Worm (Caenorhabditis elegans): Measurements from ENCODE around the gene Y39G8B.1.

Gene Y39G8B.1

DNA sequence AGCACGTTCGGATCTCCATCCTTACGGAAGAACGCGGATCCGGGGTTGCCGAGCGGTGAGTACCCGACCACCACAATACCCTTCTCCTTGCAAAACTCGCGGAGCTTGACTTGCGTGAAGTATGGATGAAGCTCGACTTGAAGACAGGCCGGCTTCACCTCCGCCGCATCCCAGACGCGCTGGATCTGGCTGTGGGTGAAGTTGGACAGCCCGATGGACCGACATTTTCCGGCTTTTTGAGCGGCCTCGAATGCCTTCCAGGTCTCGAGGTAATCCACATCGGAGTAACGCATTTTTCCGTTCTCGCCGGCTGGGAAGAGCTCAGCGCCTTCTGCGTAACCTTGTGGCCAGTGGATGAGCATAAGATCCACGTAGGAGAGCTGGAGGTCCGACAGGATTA is 1.4 kb downstream of the Y39G8B.1 start:
- TF ChIP-seq him-1 (tag; optimal IDR thresholded peaks at IDR 0.05) (no peak), W03F9.2 (tag; optimal IDR thresholded peaks at IDR 0.05) (no peak), dao-5 (tag; optimal IDR thresholded peaks at IDR 0.05) (no peak)

DNA sequence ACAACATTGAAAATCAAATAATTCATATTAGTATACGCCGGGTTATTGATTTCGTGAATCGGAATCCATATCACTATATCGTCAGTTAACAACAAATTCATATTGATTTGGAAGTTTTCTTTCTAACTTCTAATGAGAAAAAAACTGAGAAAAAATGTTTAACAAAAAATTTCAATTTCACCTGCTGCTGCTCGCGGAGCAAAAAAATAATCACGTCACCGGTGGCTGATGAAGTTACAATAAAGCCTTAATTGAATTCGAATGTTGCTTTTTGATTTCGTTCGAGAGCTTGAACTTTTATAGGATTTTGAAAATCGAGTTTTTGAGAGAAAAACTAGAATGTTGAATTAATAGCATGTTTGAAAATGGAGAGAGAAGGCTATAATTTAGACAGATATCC is 4.6 kb downstream of the Y39G8B.1 start, which contains the start of gene sre-43:
sre-43 (minus strand) TSS at position 101 of the 400 bp plus-strand sequence.
- TF ChIP-seq him-1 (tag; optimal IDR thresholded peaks at IDR 0.05): no peak
- TF ChIP-seq dao-5 (tag; optimal IDR thresholded peaks at IDR 0.05): no peak
- no peak for TF ChIP-seq W03F9.2 (tag; optimal IDR thresholded peaks at IDR 0.05)

DNA sequence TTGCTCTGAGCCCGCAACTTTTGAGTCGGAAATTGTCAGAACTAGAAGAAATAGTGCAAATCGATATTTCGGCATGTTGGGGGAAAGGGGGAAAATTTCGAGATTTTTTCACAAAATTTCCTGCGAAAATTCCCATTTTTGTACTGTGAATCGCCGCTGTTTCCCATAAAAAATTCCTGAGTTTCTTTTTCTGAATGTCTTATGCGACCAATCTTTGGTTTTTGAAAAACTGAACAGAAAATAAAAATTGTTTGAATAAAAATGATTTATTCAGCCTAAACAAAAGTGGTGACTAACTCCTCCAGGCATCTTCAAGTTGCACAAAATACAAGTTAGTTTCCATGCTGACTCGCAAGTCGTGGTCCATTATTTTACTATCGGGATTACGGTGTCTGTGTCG is 7.4 kb downstream of the Y39G8B.1 start, which contains the start of gene W07G1.7:
W07G1.7 (minus strand) TSS at position 101 of the 400 bp plus-strand sequence.
- no peak for TF ChIP-seq him-1 (tag; optimal IDR thresholded peaks at IDR 0.05)
- no peak for TF ChIP-seq dao-5 (tag; optimal IDR thresholded peaks at IDR 0.05)
- TF ChIP-seq W03F9.2 (tag; optimal IDR thresholded peaks at IDR 0.05): no peak

DNA sequence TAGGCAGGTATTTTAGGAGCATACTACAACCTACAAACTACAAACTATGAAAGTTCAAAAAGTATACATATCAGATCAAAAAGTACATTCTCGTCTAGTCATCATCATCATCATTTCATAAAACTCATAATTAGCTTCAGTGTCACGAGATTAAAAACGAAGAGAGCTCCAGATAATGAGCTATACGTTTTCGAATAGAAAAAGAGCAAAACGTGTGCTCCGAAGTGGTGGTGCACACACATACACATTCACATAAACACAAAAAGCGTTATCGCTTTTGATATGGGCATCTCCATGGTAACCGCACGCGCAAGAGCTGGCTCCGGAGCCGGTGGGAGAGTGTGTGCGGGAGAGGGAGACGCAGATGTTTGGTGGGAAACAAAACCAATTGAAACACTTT is 9.3 kb downstream of the Y39G8B.1 start:
- TF ChIP-seq W03F9.2 (tag; optimal IDR thresholded peaks at IDR 0.05) (no peak), him-1 (tag; optimal IDR thresholded peaks at IDR 0.05) (no peak), dao-5 (tag; optimal IDR thresholded peaks at IDR 0.05) (no peak)

DNA sequence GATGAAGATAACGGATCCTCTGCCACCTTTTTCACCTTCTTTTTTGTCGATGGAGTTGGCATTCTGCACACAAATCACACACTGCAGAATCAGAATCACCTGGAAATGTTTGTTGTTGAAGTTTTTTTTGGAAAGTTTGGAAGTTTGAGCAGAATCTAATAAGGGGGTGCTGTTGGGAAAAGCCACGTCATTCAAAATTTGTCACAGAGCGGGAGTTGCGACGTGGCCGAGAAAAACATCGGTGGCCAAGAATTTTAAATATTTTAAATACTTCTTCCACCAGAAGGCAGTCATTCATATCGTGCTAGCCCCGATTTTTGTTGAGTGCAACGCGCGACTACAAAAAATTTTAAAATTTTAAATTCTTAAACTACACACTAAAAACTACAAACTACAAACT is 11.3 kb downstream of the Y39G8B.1 start, which contains the start of gene rpi-1:
rpi-1 (minus strand) TSS at position 101 of the 400 bp plus-strand sequence.
- TF ChIP-seq dao-5 (tag; optimal IDR thresholded peaks at IDR 0.05): no peak
- no peak for TF ChIP-seq W03F9.2 (tag; optimal IDR thresholded peaks at IDR 0.05)
- TF ChIP-seq him-1 (tag; optimal IDR thresholded peaks at IDR 0.05): no peak

DNA sequence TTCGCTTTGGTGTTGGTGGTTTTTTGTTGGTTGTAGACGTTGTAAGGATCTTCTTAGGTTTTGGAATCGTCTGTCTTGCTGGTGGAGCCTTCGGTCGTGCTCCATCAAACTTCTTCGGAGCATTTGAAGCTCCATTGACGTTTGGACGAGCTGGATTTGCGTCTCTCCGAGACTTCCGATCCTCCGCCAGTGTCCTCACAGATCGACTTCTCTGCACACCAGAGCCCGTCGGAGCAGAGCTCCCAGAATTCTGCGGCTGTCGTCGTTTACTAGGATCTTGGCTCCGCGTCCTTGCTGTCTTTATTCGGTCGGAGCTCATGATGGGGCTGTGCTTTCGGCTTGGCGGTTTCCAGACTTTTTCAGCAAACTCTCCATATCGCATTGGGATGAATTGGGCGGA is 12.0 kb downstream of the Y39G8B.1 start:
- TF ChIP-seq dao-5 (tag; optimal IDR thresholded peaks at IDR 0.05) (no peak), W03F9.2 (tag; optimal IDR thresholded peaks at IDR 0.05) (no peak), him-1 (tag; optimal IDR thresholded peaks at IDR 0.05) (no peak)

DNA sequence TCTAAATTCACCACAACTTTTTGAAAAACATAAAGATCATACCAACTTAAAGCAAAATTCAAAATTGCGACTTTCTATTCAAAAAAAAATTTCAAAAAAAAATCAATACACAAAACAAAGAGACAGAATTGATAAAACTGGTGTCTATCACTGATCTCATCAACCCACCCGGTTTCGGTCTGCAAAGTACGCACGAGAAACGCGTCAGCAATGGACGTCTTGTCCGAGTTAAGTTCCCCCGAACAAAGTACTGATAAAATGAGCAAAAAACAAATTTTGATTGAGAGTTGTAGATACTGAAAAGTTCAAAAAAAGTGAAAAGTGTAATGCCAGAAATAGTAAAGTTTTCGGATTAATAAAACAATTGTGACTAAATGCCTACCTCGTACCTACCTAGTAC is 15.3 kb downstream of the Y39G8B.1 start:
- TF ChIP-seq him-1 (tag; optimal IDR thresholded peaks at IDR 0.05) (no peak), W03F9.2 (tag; optimal IDR thresholded peaks at IDR 0.05) (no peak), dao-5 (tag; optimal IDR thresholded peaks at IDR 0.05) (no peak)

DNA sequence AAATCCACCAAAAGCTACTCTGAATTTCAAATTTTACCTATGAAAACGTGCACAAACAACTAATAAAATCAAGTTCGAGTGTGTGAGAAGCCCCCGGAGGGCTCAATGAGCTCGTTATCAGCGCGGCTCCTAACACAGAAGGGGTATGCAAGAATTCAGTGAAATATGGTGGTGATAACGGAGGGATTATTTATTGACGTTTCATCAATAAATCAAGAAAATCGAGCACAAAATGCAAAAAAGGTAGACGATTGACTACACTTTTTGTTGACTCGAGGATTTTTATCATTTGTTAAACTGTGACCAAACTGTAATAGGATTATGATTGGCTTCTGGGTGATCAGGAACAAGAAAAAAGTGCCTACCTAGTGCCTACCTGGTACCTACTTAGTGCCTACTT is 16.2 kb downstream of the Y39G8B.1 start, which contains the start of gene zip-3:
zip-3 (minus strand) TSS at position 21 of the 400 bp plus-strand sequence.
- TF ChIP-seq him-1 (tag; optimal IDR thresholded peaks at IDR 0.05) (no peak), dao-5 (tag; optimal IDR thresholded peaks at IDR 0.05) (no peak), W03F9.2 (tag; optimal IDR thresholded peaks at IDR 0.05) (no peak)

DNA sequence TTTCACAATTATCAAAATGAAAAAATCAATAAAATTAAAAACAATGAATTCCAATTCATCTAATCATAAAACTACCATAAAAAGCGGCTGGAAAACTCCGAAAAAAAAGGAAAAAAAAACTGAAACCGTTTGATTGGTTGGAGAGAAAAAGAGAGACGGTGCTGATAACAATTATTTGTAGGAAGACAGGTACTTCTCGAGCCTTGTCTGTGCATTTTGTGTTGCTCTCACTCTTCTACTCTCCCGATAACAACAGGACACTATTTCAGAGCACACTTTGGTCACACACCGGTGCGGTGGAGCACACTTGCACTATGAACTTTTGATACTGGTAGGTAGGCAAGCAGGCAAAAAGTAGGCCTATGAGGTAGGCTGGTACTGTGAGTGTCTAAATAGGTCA is 17.1 kb downstream of the Y39G8B.1 start:
- TF ChIP-seq him-1 (tag; optimal IDR thresholded peaks at IDR 0.05) (no peak), W03F9.2 (tag; optimal IDR thresholded peaks at IDR 0.05) (no peak), dao-5 (tag; optimal IDR thresholded peaks at IDR 0.05) (no peak)

DNA sequence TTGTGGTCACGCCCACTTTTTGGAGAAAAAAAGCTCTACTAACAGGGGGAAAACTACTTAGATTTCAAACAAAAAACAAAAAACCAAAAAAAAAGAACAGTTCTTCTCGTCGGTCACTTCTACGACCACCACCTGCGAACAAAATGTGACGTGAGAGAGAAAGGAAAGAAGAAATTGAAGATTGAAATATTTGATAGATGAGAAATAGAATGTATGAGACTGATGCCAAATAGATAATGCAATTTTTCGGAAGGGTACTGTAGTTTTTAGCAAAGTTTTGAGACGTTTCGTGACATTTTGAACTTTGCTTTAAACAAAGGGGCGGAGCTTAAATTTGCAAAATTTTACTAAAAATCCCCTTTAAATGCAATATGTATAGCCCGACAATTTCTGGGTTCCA is 18.6 kb downstream of the Y39G8B.1 start:
- TF ChIP-seq dao-5 (tag; optimal IDR thresholded peaks at IDR 0.05) (no peak), W03F9.2 (tag; optimal IDR thresholded peaks at IDR 0.05) (no peak), him-1 (tag; optimal IDR thresholded peaks at IDR 0.05) (no peak)

DNA sequence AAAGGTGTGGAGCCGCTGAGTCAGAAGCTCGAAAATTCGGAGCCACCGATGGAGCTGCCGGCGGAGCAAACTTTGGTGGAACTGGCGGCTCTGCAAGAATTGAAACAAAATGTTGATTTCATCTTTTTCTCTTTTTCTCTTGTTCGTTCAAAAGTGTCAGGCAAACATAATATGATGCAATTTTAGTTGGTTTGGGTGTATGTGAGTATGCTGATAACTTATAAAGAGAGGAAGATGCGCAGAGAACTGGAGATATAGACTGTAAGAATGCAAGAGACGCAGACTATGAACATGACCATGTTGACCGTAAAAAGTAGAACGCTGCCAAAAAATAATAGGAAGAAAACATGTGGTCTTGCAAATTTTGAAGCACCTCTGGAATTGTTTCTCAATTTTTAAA is 19.5 kb downstream of the Y39G8B.1 start:
- TF ChIP-seq W03F9.2 (tag; optimal IDR thresholded peaks at IDR 0.05): no peak
- no peak for TF ChIP-seq him-1 (tag; optimal IDR thresholded peaks at IDR 0.05)
- TF ChIP-seq dao-5 (tag; optimal IDR thresholded peaks at IDR 0.05): no peak

DNA sequence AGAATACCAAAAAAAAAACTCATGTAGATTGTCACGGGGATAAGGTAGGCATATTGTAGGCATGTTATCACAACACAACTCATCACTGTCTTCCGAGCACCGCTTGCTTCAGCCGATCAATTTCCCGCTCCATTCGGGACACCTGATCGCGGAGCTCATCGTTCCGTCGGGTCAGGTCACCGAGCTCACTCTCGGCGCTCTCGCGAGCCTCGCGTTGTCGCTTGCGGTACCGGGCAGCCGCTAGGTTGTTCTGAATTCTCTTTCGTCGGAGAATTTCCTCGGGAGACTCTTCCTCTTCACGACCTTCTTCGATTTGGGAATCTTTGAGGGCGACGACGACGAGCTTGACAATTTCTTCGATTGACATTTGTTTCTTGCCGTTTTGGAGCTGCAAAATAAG is 21.6 kb downstream of the Y39G8B.1 start:
- TF ChIP-seq W03F9.2 (tag; optimal IDR thresholded peaks at IDR 0.05): no peak
- TF ChIP-seq him-1 (tag; optimal IDR thresholded peaks at IDR 0.05): no peak
- no peak for TF ChIP-seq dao-5 (tag; optimal IDR thresholded peaks at IDR 0.05)

DNA sequence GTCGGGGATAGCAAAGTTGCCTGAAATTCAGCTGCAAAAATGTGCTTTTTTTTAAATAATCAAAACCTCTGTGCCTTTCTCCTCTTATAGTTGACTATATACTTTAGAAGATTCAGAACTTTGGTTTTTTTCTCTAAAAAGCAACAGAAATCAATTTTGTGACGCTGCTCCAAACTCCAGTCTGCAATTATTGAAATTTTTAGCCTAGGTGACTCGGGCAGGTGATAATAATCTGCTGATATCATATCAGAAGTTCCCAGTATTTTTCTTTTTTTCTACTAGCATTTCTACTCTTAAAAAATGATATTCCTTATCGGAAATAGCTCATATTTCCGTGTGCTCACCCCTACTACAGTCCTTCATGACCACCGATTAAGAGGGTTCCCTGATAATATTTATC is 24.3 kb downstream of the Y39G8B.1 start, which contains the start of gene sre-44:
sre-44 (plus strand) TSS at position 301 of the 400 bp plus-strand sequence.
- TF ChIP-seq him-1 (tag; optimal IDR thresholded peaks at IDR 0.05) (no peak), W03F9.2 (tag; optimal IDR thresholded peaks at IDR 0.05) (no peak), dao-5 (tag; optimal IDR thresholded peaks at IDR 0.05) (no peak)

DNA sequence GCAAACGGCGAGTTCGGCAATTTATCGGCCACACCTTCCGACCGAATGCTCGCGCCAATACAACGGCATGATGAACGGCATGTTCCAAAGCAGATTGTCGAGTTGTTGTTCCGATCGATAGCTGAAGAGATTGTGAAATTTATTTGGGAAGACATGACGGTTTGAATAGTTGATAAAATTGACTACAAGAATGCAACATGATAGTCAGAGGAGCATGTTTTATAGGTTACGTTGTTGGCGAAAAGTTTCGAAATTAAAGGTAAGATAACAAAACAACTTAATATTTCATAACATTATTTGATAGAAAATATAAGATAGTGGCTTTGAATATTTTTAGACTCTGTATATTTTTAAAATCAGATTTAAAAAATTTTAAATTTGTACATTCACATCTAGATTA is 28.1 kb downstream of the Y39G8B.1 start:
- no peak for TF ChIP-seq W03F9.2 (tag; optimal IDR thresholded peaks at IDR 0.05)
- TF ChIP-seq him-1 (tag; optimal IDR thresholded peaks at IDR 0.05): no peak
- TF ChIP-seq dao-5 (tag; optimal IDR thresholded peaks at IDR 0.05): no peak

DNA sequence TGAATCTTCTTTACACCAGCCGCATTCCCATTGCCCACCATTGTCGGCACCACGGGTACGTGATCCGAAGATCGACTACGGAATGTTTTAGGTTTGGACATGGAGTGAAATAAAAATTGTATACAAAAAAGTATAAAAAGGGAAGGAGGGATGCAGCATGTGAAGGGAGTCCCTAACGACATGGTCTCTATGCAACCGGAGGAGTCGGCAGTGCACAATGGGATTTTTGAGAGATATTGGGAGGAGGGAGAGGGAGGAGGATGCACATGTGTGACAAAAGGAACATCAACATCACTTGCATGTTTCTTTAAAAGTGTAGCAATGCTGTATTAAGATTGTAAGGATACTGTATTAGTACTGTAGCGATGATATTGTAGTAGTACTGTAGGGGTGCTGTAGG is 34.1 kb downstream of the Y39G8B.1 start, which contains the start of gene W07G1.1:
W07G1.1 (minus strand) TSS at position 101 of the 400 bp plus-strand sequence.
- TF ChIP-seq him-1 (tag; optimal IDR thresholded peaks at IDR 0.05) (no peak), dao-5 (tag; optimal IDR thresholded peaks at IDR 0.05) (no peak), W03F9.2 (tag; optimal IDR thresholded peaks at IDR 0.05) (no peak)
